Worm (Caenorhabditis elegans) whole organism, L3 larva: ENCODE results near the gene acl-13.

ENCODE experiments used
- R02D3.7 ChIP-seq: fragments of 150-350 bp; optimal IDR thresholded peaks from 2 replicates; lab custom pipeline; 2014; ENCODE audit warnings: missing biosample characterization, missing genetic modification characterization
- aly-2 ChIP-seq: fragments of 150-350 bp; optimal IDR thresholded peaks from 2 replicates; lab custom pipeline; 2014; ENCODE audit warnings: missing biosample characterization, missing genetic modification characterization
- ama-1 ChIP-seq: fragments of 150-350 bp; optimal IDR thresholded peaks from 2 replicates; lab custom pipeline; 2018
- ceh-28 ChIP-seq: fragments of 150-350 bp; optimal IDR thresholded peaks from 2 replicates; lab custom pipeline; 2014; ENCODE audit warnings: missing biosample characterization, missing genetic modification reagents, missing genetic modification characterization
- ceh-82 ChIP-seq: fragments of 150-350 bp; optimal IDR thresholded peaks from 2 replicates; lab custom pipeline; 2014; ENCODE audit warnings: missing biosample characterization, missing genetic modification characterization
- ceh-9 ChIP-seq: sonication (generic microtip); optimal IDR thresholded peaks from 2 replicates; lab custom pipeline; 2018; ENCODE audit warnings: missing biosample characterization, missing genetic modification characterization
- daf-12 ChIP-seq: fragments of 150-350 bp; optimal IDR thresholded peaks from 2 replicates; lab custom pipeline; 2014; ENCODE audit warnings: missing biosample characterization, missing genetic modification reagents, missing genetic modification characterization
- egl-27 ChIP-seq: sonication (generic microtip); optimal IDR thresholded peaks from 4 replicates; lab custom pipeline; 2017; ENCODE audit warnings: missing biosample characterization, missing genetic modification reagents, missing genetic modification characterization
- elt-2 ChIP-seq: sonication (generic microtip); optimal IDR thresholded peaks from 2 replicates; lab custom pipeline; 2016; ENCODE audit warnings: missing genetic modification reagents, mild to moderate bottlenecking, missing genetic modification characterization, missing compliant biosample characterization
- elt-3 ChIP-seq, 3 experiments: fragments of 150-350 bp in 1 of 3; sonication (generic microtip) in 2 of 3; optimal IDR thresholded peaks; 2 replicates in 2 of 3; 4 replicates in 1 of 3; lab custom pipeline; 2014 to 2017; ENCODE audit warnings: missing biosample characterization in 3 of 3, missing genetic modification characterization in 3 of 3
- fkh-2 ChIP-seq: fragments of 150-350 bp; optimal IDR thresholded peaks from 2 replicates; lab custom pipeline; 2014; ENCODE audit warnings: missing biosample characterization, missing genetic modification reagents, missing genetic modification characterization
- lin-15B ChIP-seq: fragments of 150-350 bp; optimal IDR thresholded peaks from 2 replicates; lab custom pipeline; 2014; ENCODE audit warnings: missing biosample characterization, missing genetic modification characterization
- mml-1 ChIP-seq: fragments of 150-350 bp; sonication (generic microtip); optimal IDR thresholded peaks from 3 replicates; lab custom pipeline; 2014; ENCODE audit warnings: missing biosample characterization, missing genetic modification characterization
- nfya-1 ChIP-seq: sonication (generic microtip); optimal IDR thresholded peaks from 2 replicates; lab custom pipeline; 2017; ENCODE audit warnings: missing genetic modification characterization, mild to moderate bottlenecking, missing compliant biosample characterization, antibody characterized with exemption, moderate library complexity; ENCODE audit not compliant: insufficient read depth
- nhr-23 ChIP-seq: fragments of 150-350 bp; optimal IDR thresholded peaks from 2 replicates; lab custom pipeline; 2014; ENCODE audit warnings: missing biosample characterization, missing genetic modification reagents, missing genetic modification characterization
- nhr-25 ChIP-seq: sonication (generic microtip); optimal IDR thresholded peaks from 2 replicates; lab custom pipeline; 2017; ENCODE audit warnings: missing biosample characterization, missing genetic modification characterization
- nhr-43 ChIP-seq: sonication (generic microtip); optimal IDR thresholded peaks from 2 replicates; lab custom pipeline; 2016; ENCODE audit warnings: mild to moderate bottlenecking, missing genetic modification characterization, missing compliant biosample characterization; ENCODE audit not compliant: poor library complexity, severe bottlenecking
- nhr-67 ChIP-seq: fragments of 150-350 bp; optimal IDR thresholded peaks from 2 replicates; lab custom pipeline; 2014; ENCODE audit warnings: missing biosample characterization, missing genetic modification characterization
- nhr-76 ChIP-seq: fragments of 150-350 bp; sonication (generic microtip); optimal IDR thresholded peaks from 5 replicates; lab custom pipeline; 2014; ENCODE audit warnings: missing biosample characterization, missing genetic modification characterization
- nhr-77 ChIP-seq: fragments of 150-350 bp; optimal IDR thresholded peaks from 2 replicates; lab custom pipeline; 2014; ENCODE audit warnings: missing biosample characterization, missing genetic modification characterization
- pqm-1 ChIP-seq: fragments of 150-350 bp; optimal IDR thresholded peaks from 2 replicates; lab custom pipeline; 2017; ENCODE audit warnings: missing biosample characterization, missing genetic modification characterization, inconsistent platforms
- skn-1 ChIP-seq: fragments of 150-350 bp; optimal IDR thresholded peaks from 2 replicates; lab custom pipeline; 2014; ENCODE audit warnings: missing biosample characterization, missing genetic modification characterization
- snpc-4 ChIP-seq: fragments of 150-350 bp; optimal IDR thresholded peaks from 2 replicates; lab custom pipeline; 2014; ENCODE audit warnings: missing biosample characterization, missing genetic modification characterization
- tbx-2 ChIP-seq: sonication (generic microtip); optimal IDR thresholded peaks from 2 replicates; lab custom pipeline; 2016; ENCODE audit warnings: mild to moderate bottlenecking, missing genetic modification characterization, missing compliant biosample characterization
- zag-1 ChIP-seq: fragments of 150-350 bp; optimal IDR thresholded peaks from 2 replicates; lab custom pipeline; 2014; ENCODE audit warnings: missing biosample characterization, missing genetic modification characterization
- ztf-4 ChIP-seq: fragments of 150-350 bp; optimal IDR thresholded peaks from 2 replicates; lab custom pipeline; 2014; ENCODE audit warnings: missing biosample characterization, missing genetic modification characterization

The acl-13 gene

ce11 chrIV:12371879-12372278 lies 38.4 kb upstream of the acl-13 start, which contains the start of gene wdr-46 (continued):
- TF ChIP-seq R02D3.7: peak; percentile 80
- TF ChIP-seq, all 47 proteins: peak for 22

- TF ChIP-seq nfya-1 (tag; lab: Kevin White, UChicago) (no peak), ceh-82 (tag; lab: Kevin White, UChicago) (no peak)
These were observed 34.2 kb upstream of the acl-13 start, which contains the start of gene atz-1 for ce11 chrIV:12376021-12376420. atz-1 (minus strand) TSS chrIV:12376121.

- TF ChIP-seq R02D3.7 (no peak), nhr-67 (tag; lab: Kevin White, UChicago) (no peak), pqm-1 (tag; lab: Kevin White, UChicago) (peak; percentile 76), skn-1 (tag; lab: Kevin White, UChicago) (no peak), elt-3 (tag; optimal IDR thresholded peaks at IDR 0.05; lab: Kevin White, UChicago) (no peak), nhr-76 (tag; lab: Kevin White, UChicago) (no peak), lin-15B (no peak), nhr-43 (no peak), elt-2 (tag; lab: Kevin White, UChicago) (peak; percentile 72), tbx-2 (tag; lab: Kevin White, UChicago) (no peak), egl-27 (tag; lab: Kevin White, UChicago) (no peak), nfya-1 (tag; lab: Kevin White, UChicago) (no peak)
These were observed 31.3 kb upstream of the acl-13 start for ce11 chrIV:12378919-12379318.

- TF ChIP-seq ztf-4 (tag; lab: Kevin White, UChicago): no peak
- no peak for TF ChIP-seq egl-27 (tag; lab: Kevin White, UChicago)
- TF ChIP-seq aly-2: no peak
- TF ChIP-seq nhr-76 (tag; lab: Kevin White, UChicago): no peak
- no peak for TF ChIP-seq nhr-23 (tag; lab: Kevin White, UChicago)
- no peak for TF ChIP-seq nfya-1 (tag; lab: Kevin White, UChicago)
- no peak for TF ChIP-seq daf-12 (tag; lab: Kevin White, UChicago)
- TF ChIP-seq ceh-28 (tag; lab: Kevin White, UChicago): no peak
- TF ChIP-seq fkh-2 (tag; lab: Kevin White, UChicago): no peak
- TF ChIP-seq ceh-9 (tag; lab: Kevin White, UChicago): no peak
- no peak for TF ChIP-seq mml-1 (tag; lab: Kevin White, UChicago)
- no peak for TF ChIP-seq zag-1 (tag; lab: Kevin White, UChicago)
- TF ChIP-seq ama-1 (lab: Kevin White, UChicago): no peak
These were observed 30.5 kb upstream of the acl-13 start, which contains the start of gene thn-1 for ce11 chrIV:12379784-12380183. thn-1 (plus strand) TSS chrIV:12380084.

- TF ChIP-seq snpc-4 (tag; lab: Kevin White, UChicago) (no peak), elt-2 (tag; lab: Kevin White, UChicago) (peak; percentile 26), ceh-82 (tag; lab: Kevin White, UChicago) (no peak)
These were observed 27.4 kb upstream of the acl-13 start, which contains the start of gene thn-2 for ce11 chrIV:12382864-12383263. thn-2 (plus strand) TSS chrIV:12383170.

ce11 chrIV:12385061-12385460 lies 25.2 kb upstream of the acl-13 start, which contains the start of gene F28D1.6:
F28D1.6 (minus strand) TSS chrIV:12385161.
- TF ChIP-seq fkh-2 (tag; lab: Kevin White, UChicago) (no peak), nhr-76 (tag; lab: Kevin White, UChicago) (no peak), nhr-25 (tag; lab: Kevin White, UChicago) (no peak), ceh-28 (tag; lab: Kevin White, UChicago) (no peak)

ce11 chrIV:12389951-12390350 lies 20.3 kb upstream of the acl-13 start, which contains the start of gene spe-45:
spe-45 (minus strand) TSS chrIV:12390095.
- TF ChIP-seq elt-3 (tag; optimal IDR thresholded peaks at IDR 0.05; lab: Kevin White, UChicago): no peak
- TF ChIP-seq elt-2 (tag; lab: Kevin White, UChicago): no peak
- TF ChIP-seq nhr-77: no peak
